Worm (Caenorhabditis elegans) whole organism, mixed stage, embryonic: ENCODE results near the gene pigs-1.

Source experiments
- M03D4.4 ChIP-seq: sonication (generic microtip); optimal IDR thresholded peaks from 2 replicates; lab custom pipeline; 2017; ENCODE audit warnings: mild to moderate bottlenecking, missing genetic modification characterization, missing compliant biosample characterization
- bed-3 ChIP-seq: fragments of 200-800 bp; sonication (Bioruptor generic); optimal IDR thresholded peaks from 3 replicates; lab custom pipeline; 2018; ENCODE audit warnings: mild to moderate bottlenecking, missing genetic modification characterization, moderate library complexity, missing compliant biosample characterization
- blmp-1 ChIP-seq: fragments of 150-350 bp; optimal IDR thresholded peaks from 2 replicates; lab custom pipeline; 2014; ENCODE audit warnings: missing biosample characterization, missing genetic modification characterization
- ceh-39 ChIP-seq: fragments of 150-350 bp; optimal IDR thresholded peaks from 2 replicates; lab custom pipeline; 2014; ENCODE audit warnings: missing biosample characterization, missing genetic modification characterization
- ceh-43 ChIP-seq: fragments of 200-800 bp; sonication (Bioruptor generic); optimal IDR thresholded peaks from 2 replicates; lab custom pipeline; 2018; ENCODE audit warnings: mild to moderate bottlenecking, missing genetic modification characterization, moderate library complexity, missing compliant biosample characterization
- ceh-83 ChIP-seq: fragments of 200-800 bp; sonication (Bioruptor generic); optimal IDR thresholded peaks from 2 replicates; lab custom pipeline; 2018; ENCODE audit warnings: mild to moderate bottlenecking, missing genetic modification characterization, missing compliant biosample characterization
- ces-1 ChIP-seq: fragments of 150-350 bp; optimal IDR thresholded peaks from 2 replicates; lab custom pipeline; 2014; ENCODE audit warnings: missing biosample characterization, missing genetic modification reagents, missing genetic modification characterization
- cnd-1 ChIP-seq: fragments of 200-800 bp; sonication (Bioruptor generic); optimal IDR thresholded peaks from 2 replicates; lab custom pipeline; 2018; ENCODE audit warnings: mild to moderate bottlenecking, missing genetic modification characterization, missing compliant biosample characterization
- drap-1 ChIP-seq: fragments of 200-800 bp; sonication (Bioruptor generic); optimal IDR thresholded peaks from 3 replicates; lab custom pipeline; 2018; ENCODE audit warnings: mild to moderate bottlenecking, missing genetic modification characterization, missing compliant biosample characterization
- elt-1 ChIP-seq: sonication (generic microtip); optimal IDR thresholded peaks from 2 replicates; lab custom pipeline; 2017; ENCODE audit warnings: missing genetic modification characterization, mild to moderate bottlenecking, missing compliant biosample characterization, antibody characterized with exemption, moderate library complexity, borderline replicate concordance; ENCODE audit not compliant: insufficient read depth
- elt-3 ChIP-seq: fragments of 150-350 bp; optimal IDR thresholded peaks from 2 replicates; lab custom pipeline; 2014; ENCODE audit warnings: missing biosample characterization, missing genetic modification characterization
- flh-1 ChIP-seq: fragments of 200-800 bp; sonication (Bioruptor generic); optimal IDR thresholded peaks from 2 replicates; lab custom pipeline; 2018; ENCODE audit warnings: mild to moderate bottlenecking, missing genetic modification characterization, moderate library complexity, missing compliant biosample characterization
- ham-2 ChIP-seq: fragments of 200-800 bp; sonication (Bioruptor generic); optimal IDR thresholded peaks from 2 replicates; lab custom pipeline; 2018; ENCODE audit warnings: mild to moderate bottlenecking, missing genetic modification characterization, missing compliant biosample characterization
- hlh-1 ChIP-seq: fragments of 150-350 bp; optimal IDR thresholded peaks from 2 replicates; lab custom pipeline; 2014; ENCODE audit warnings: missing biosample characterization, missing genetic modification reagents, missing genetic modification characterization
- lin-13 ChIP-seq: fragments of 150-350 bp; optimal IDR thresholded peaks from 2 replicates; lab custom pipeline; 2014; ENCODE audit warnings: missing biosample characterization, missing genetic modification characterization
- lin-32 ChIP-seq: fragments of 200-800 bp; sonication (Bioruptor generic); optimal IDR thresholded peaks from 2 replicates; lab custom pipeline; 2018; ENCODE audit warnings: mild to moderate bottlenecking, missing genetic modification characterization, missing compliant biosample characterization
- lsy-2 ChIP-seq: fragments of 150-350 bp; optimal IDR thresholded peaks from 2 replicates; lab custom pipeline; 2014; ENCODE audit warnings: missing biosample characterization, missing genetic modification characterization
- mab-5 ChIP-seq: fragments of 150-350 bp; optimal IDR thresholded peaks from 2 replicates; lab custom pipeline; 2014; ENCODE audit warnings: missing biosample characterization, missing genetic modification characterization
- mep-1 ChIP-seq: fragments of 150-350 bp; optimal IDR thresholded peaks from 2 replicates; lab custom pipeline; 2017; ENCODE audit warnings: missing biosample characterization, missing genetic modification reagents, missing genetic modification characterization, inconsistent platforms
- mls-2 ChIP-seq: sonication (generic microtip); optimal IDR thresholded peaks from 2 replicates; lab custom pipeline; 2016; ENCODE audit warnings: mild to moderate bottlenecking, missing genetic modification characterization, moderate library complexity, missing compliant biosample characterization
- nhr-12 ChIP-seq: fragments of 150-350 bp; optimal IDR thresholded peaks from 2 replicates; lab custom pipeline; 2014; ENCODE audit warnings: missing biosample characterization, missing genetic modification characterization
- nhr-2 ChIP-seq: fragments of 150-350 bp; optimal IDR thresholded peaks from 2 replicates; lab custom pipeline; 2014; ENCODE audit warnings: missing biosample characterization, missing genetic modification characterization
- nhr-76 ChIP-seq: sonication (generic microtip); optimal IDR thresholded peaks from 2 replicates; lab custom pipeline; 2017; ENCODE audit warnings: missing biosample characterization, missing genetic modification characterization
- pha-4 ChIP-seq: fragments of 150-350 bp; optimal IDR thresholded peaks from 2 replicates; lab custom pipeline; 2018; ENCODE audit warnings: missing biosample characterization, missing genetic modification reagents, missing genetic modification characterization
- sem-2 ChIP-seq: fragments of 200-800 bp; sonication (Bioruptor generic); optimal IDR thresholded peaks from 2 replicates; lab custom pipeline; 2018; ENCODE audit warnings: mild to moderate bottlenecking, missing genetic modification characterization, missing compliant biosample characterization
- sptf-1 ChIP-seq: sonication (generic microtip); optimal IDR thresholded peaks from 2 replicates; lab custom pipeline; 2017; ENCODE audit warnings: mild to moderate bottlenecking, missing genetic modification characterization, moderate library complexity, missing compliant biosample characterization
- unc-120 ChIP-seq: sonication (generic microtip); optimal IDR thresholded peaks from 2 replicates; lab custom pipeline; 2017; ENCODE audit warnings: missing genetic modification characterization, missing compliant biosample characterization; ENCODE audit not compliant: poor library complexity, severe bottlenecking
- ztf-11 ChIP-seq: fragments of 150-350 bp; optimal IDR thresholded peaks from 2 replicates; lab custom pipeline; 2014; ENCODE audit warnings: missing biosample characterization, missing genetic modification characterization

pigs-1 gene

ce11 chrIV:10174932-10175732, 26.3 kb upstream of the pigs-1 start:
- TF ChIP-seq flh-1 (GFP tag; lab: Kevin White, UChicago) (no peak), ceh-39 (tag; lab: Kevin White, UChicago) (no peak), sptf-1 (tag; lab: Kevin White, UChicago) (peak; percentile 14), mls-2 (tag; lab: Kevin White, UChicago) (peak; percentile 51), lin-13 (tag; lab: Kevin White, UChicago) (no peak), mep-1 (tag; lab: Kevin White, UChicago) (no peak), hlh-1 (tag; lab: Kevin White, UChicago) (no peak), lsy-2 (tag; lab: Kevin White, UChicago) (no peak), unc-120 (tag; lab: Kevin White, UChicago) (peak; percentile 9), sem-2 (GFP tag; lab: Kevin White, UChicago) (no peak), M03D4.4 (tag; lab: Kevin White, UChicago) (peak; percentile 60), nhr-2 (tag; lab: Kevin White, UChicago) (no peak), nhr-12 (tag; lab: Kevin White, UChicago) (no peak), cnd-1 (tag; lab: Kevin White, UChicago) (peak; percentile 20), elt-3 (tag; lab: Kevin White, UChicago) (no peak), ham-2 (GFP tag; lab: Kevin White, UChicago) (peak; percentile 22), ceh-83 (GFP tag; lab: Kevin White, UChicago) (no peak), pha-4 (tag; lab: Kevin White, UChicago) (peak; percentile 13), nhr-76 (tag; lab: Kevin White, UChicago) (no peak), drap-1 (peak; percentile 63), bed-3 (GFP tag; lab: Kevin White, UChicago) (no peak), blmp-1 (tag; lab: Kevin White, UChicago) (no peak)

DNA sequence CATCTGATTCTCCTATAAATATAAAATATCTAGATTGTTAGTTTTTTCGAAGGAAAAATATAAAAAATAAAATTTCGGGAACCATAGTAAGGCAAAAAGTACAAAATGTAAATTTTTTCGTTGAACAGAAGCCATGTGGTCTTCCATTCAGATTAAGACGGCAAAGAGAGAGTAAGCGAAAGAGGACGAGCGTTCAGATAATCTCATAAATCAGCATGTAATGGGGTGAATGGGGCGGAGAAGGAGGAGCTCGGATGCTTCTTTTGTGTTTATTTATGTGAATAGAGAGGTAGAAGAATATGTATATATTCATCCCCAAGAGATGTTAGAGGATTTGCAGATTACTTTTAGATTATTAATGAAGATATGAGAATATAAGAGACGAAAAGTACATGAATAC, 25.5 kb upstream of the pigs-1 start, which contains the start of gene pxf-1:
Gene pxf-1, minus strand, starts transcription at position 14 of the 400 bp plus-strand sequence.
- no peak for TF ChIP-seq ceh-43 (GFP tag; lab: Kevin White, UChicago)
- no peak for TF ChIP-seq nhr-2 (tag; lab: Kevin White, UChicago)
- TF ChIP-seq ces-1 (GFP tag; lab: Kevin White, UChicago): peak; percentile 59

DNA sequence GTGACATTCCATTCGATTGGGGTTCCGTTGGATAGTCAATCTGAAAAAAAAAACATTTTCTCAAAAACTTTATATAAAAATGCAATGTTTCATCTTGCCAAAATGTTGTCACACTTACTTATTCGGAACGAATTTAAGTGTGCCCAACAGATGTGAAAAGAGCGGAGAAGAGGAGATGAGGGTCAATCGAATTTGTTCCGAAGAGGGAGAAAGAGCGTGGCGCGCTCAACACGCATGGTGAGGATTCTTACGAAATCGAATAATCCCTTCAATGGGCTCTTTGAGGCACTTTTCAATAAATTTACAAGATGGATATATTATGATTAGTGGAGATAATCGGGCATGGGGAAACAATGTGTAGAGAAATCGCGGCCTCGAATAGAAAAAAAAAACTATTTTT, 22.0 kb upstream of the pigs-1 start:
- no peak for TF ChIP-seq bed-3 (GFP tag; lab: Kevin White, UChicago)
- peak; percentile 99 for TF ChIP-seq ces-1 (GFP tag; lab: Kevin White, UChicago)
- no peak for TF ChIP-seq ceh-83 (GFP tag; lab: Kevin White, UChicago)
- no peak for TF ChIP-seq mab-5 (tag; lab: Kevin White, UChicago)
- TF ChIP-seq sptf-1 (tag; lab: Kevin White, UChicago): no peak
- no peak for TF ChIP-seq lsy-2 (tag; lab: Kevin White, UChicago)
- TF ChIP-seq ceh-39 (tag; lab: Kevin White, UChicago): no peak
- TF ChIP-seq elt-3 (tag; lab: Kevin White, UChicago): no peak

ce11 chrIV:10164086-10164485, 15.2 kb upstream of the pigs-1 start:
- TF ChIP-seq ztf-11 (tag; lab: Kevin White, UChicago): no peak
- TF ChIP-seq nhr-12 (tag; lab: Kevin White, UChicago): no peak
- no peak for TF ChIP-seq elt-3 (tag; lab: Kevin White, UChicago)
- no peak for TF ChIP-seq cnd-1 (tag; lab: Kevin White, UChicago)
- TF ChIP-seq drap-1: no peak
- TF ChIP-seq unc-120 (tag; lab: Kevin White, UChicago): no peak
- TF ChIP-seq nhr-76 (tag; lab: Kevin White, UChicago): no peak
- no peak for TF ChIP-seq elt-1 (tag; lab: Kevin White, UChicago)
- TF ChIP-seq lin-13 (tag; lab: Kevin White, UChicago): no peak
- TF ChIP-seq lin-32 (GFP tag; lab: Kevin White, UChicago): no peak
- no peak for TF ChIP-seq ceh-83 (GFP tag; lab: Kevin White, UChicago)
- TF ChIP-seq ceh-39 (tag; lab: Kevin White, UChicago): no peak
- no peak for TF ChIP-seq M03D4.4 (tag; lab: Kevin White, UChicago)
